Worm (Caenorhabditis elegans): Measurements from ENCODE around the gene ncs-1.

DNA sequence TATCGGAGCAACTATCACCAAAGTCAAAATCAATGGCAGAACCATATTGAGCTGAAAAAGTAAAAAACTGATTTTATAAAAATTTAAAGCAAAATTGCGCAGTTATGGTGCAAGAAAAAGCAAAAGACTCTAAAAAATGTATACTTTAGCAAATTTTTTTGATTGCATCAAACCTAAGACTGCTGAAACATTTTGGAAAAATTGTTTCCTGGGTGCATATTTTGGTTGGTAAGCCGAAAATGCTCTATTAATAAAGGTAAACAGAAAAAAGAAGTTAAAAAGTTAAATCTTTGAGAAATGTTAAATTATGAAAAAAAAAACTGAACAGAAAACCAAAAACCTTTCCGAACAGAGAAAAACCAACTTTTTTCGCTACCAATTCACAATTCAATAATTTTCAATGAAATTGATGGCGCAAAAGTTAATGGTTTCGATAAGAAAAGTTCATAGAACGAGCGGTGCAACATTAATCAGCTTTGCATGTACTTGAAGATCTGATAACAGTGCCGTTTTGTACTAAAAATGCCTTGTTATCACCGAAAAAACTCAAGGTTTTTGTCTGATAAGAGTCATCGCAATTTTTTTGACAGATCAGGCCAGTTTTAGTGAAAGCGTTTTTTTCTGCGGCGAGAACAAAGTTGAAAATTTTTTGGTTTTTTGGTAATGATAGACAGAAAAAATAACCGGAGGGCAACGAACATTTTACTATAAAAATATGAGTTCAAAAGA lies 15.1 kb upstream of the ncs-1 start, which contains the start of gene abhd-3.2:
- peak; percentile 44; the same call in 1 of the 2 replicates for TF ChIP-seq B0336.3 (GFP tag; IDR thresholded peaks at IDR 0.05)
- no peak for TF ChIP-seq rcor-1 (GFP tag; IDR thresholded peaks at IDR 0.05)
- no peak for TF ChIP-seq ama-1 (optimal IDR thresholded peaks at IDR 0.05)
- TF ChIP-seq ama-1 (GFP tag; optimal IDR thresholded peaks at IDR 0.05), result no peak
- TF ChIP-seq bed-2 (GFP tag; IDR thresholded peaks at IDR 0.05), result no peak
